Worm (Caenorhabditis elegans) whole organism, L4 larva: ENCODE data around the gene dolk-1.

ENCODE experiments used
- ama-1 ChIP-seq: fragments of 150-350 bp; optimal IDR thresholded peaks from 2 replicates; lab custom pipeline; 2014; ENCODE audit warnings: inconsistent platforms, mixed read lengths
- lsy-2 ChIP-seq, 2 experiments: fragments of 150-350 bp in 1 of 2; sonication (generic microtip) in 1 of 2; optimal IDR thresholded peaks; 2 replicates each; lab custom pipeline; 2014 to 2017; ENCODE audit warnings: missing biosample characterization in 2 of 2, missing genetic modification characterization in 2 of 2
- mdl-1 ChIP-seq, 2 experiments: fragments of 150-350 bp in 1 of 2; sonication (generic microtip) in 1 of 2; optimal IDR thresholded peaks; 2 replicates each; lab custom pipeline; 2014 to 2017; ENCODE audit warnings: missing biosample characterization in 2 of 2, missing genetic modification characterization in 2 of 2
- nhr-76 ChIP-seq: fragments of 150-350 bp; optimal IDR thresholded peaks from 2 replicates; lab custom pipeline; 2014; ENCODE audit warnings: missing biosample characterization, missing genetic modification characterization
- nhr-77 ChIP-seq: fragments of 150-350 bp; optimal IDR thresholded peaks from 2 replicates; lab custom pipeline; 2014; ENCODE audit warnings: missing biosample characterization, missing genetic modification characterization

DNA sequence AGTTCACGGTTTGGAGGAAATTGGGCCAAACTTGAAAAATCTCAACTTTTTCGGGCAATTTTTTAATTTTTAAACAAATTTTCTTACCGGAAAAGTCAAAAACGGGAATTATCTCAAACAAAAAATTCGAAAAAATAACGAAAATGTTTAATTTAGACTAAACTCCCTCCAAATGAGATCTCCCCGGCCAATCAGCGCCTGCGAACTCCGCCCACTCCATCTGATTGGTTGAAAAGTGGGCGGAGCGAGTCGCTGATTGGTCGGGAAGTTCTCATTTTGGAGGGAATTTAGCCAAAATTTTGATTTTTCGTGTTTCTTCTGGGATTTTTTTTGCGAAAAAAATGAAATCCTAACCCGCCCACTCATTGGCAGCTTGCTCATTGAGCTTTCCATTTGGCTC lies 36.8 kb downstream of the dolk-1 start:
- no peak for TF ChIP-seq lsy-2 (tag; optimal IDR thresholded peaks at IDR 0.05; lab: Kevin White, UChicago)
- TF ChIP-seq ama-1 (lab: Kevin White, UChicago): no peak
- TF ChIP-seq nhr-76: no peak
- no peak for TF ChIP-seq nhr-77 (tag; lab: Kevin White, UChicago)
- no peak for TF ChIP-seq mdl-1 (tag; optimal IDR thresholded peaks at IDR 0.05; lab: Kevin White, UChicago)
